Fruit fly (Drosophila melanogaster) whole organism, embryonic: ENCODE results near the gene mRpL51.

Experiments
- Awh ChIP-seq: fragments of 200-800 bp; sonication (Bioruptor generic); IDR thresholded peaks from 2 replicates; pipeline ENCODE4, ENCODE4 v1.3.6; 2022; ENCODE audit warnings: missing biosample characterization, missing genetic modification characterization
- Bdp1 ChIP-seq: fragments of 200-800 bp; sonication (Bioruptor generic); optimal IDR thresholded peaks from 3 replicates; lab custom pipeline; 2016; ENCODE audit warnings: missing biosample characterization, missing genetic modification characterization
- BtbVII ChIP-seq: fragments of 200-800 bp; sonication (Bioruptor generic); optimal IDR thresholded peaks from 3 replicates; lab custom pipeline; 2017; ENCODE audit warnings: missing biosample characterization, mild to moderate bottlenecking, missing genetic modification characterization
- CG13123 ChIP-seq: fragments of 200-800 bp; sonication (Bioruptor generic); optimal IDR thresholded peaks from 2 replicates; lab custom pipeline; 2016; ENCODE audit warnings: missing biosample characterization, missing genetic modification characterization
- CG14050 ChIP-seq: fragments of 200-800 bp; sonication (Bioruptor generic); IDR thresholded peaks from 3 replicates; pipeline ENCODE4 v1.3.6; 2022; ENCODE audit warnings: missing biosample characterization, missing genetic modification characterization
- CG15601 ChIP-seq: fragments of 200-800 bp; sonication (Bioruptor generic); optimal IDR thresholded peaks from 3 replicates; lab custom pipeline; 2019; ENCODE audit warnings: missing biosample characterization, mild to moderate bottlenecking, missing genetic modification characterization, moderate library complexity
- CG17802 ChIP-seq: fragments of 200-800 bp; sonication (Bioruptor generic); optimal IDR thresholded peaks from 2 replicates; lab custom pipeline; 2018; ENCODE audit warnings: missing biosample characterization, mild to moderate bottlenecking, missing genetic modification characterization, moderate library complexity
- CG2116 ChIP-seq: fragments of 200-800 bp; sonication (Bioruptor generic); optimal IDR thresholded peaks from 3 replicates; lab custom pipeline; 2018; ENCODE audit warnings: missing biosample characterization, mild to moderate bottlenecking, missing genetic modification characterization
- CG2199 ChIP-seq: fragments of 200-800 bp; sonication (Bioruptor generic); IDR thresholded peaks from 3 replicates; pipeline ENCODE4 v1.3.6; 2022; ENCODE audit warnings: missing biosample characterization, missing genetic modification characterization
- CG30020 ChIP-seq: fragments of 200-800 bp; optimal IDR thresholded peaks from 2 replicates; lab custom pipeline; 2019; ENCODE audit warnings: missing biosample characterization, mild to moderate bottlenecking, missing genetic modification characterization, moderate library complexity
- CG31441 ChIP-seq: fragments of 200-800 bp; sonication (Bioruptor generic); IDR thresholded peaks from 2 replicates; pipeline ENCODE4 v1.3.6; 2022; ENCODE audit warnings: missing biosample characterization, missing genetic modification characterization
- CG3407 ChIP-seq: fragments of 200-800 bp; sonication (Bioruptor generic); optimal IDR thresholded peaks from 2 replicates; lab custom pipeline; 2018; ENCODE audit warnings: missing biosample characterization, mild to moderate bottlenecking, missing genetic modification characterization
- CG3726 ChIP-seq: fragments of 200-800 bp; sonication (Bioruptor generic); IDR thresholded peaks from 3 replicates; pipeline ENCODE4, ENCODE4 v1.3.6; 2022; ENCODE audit warnings: missing biosample characterization, missing genetic modification characterization
- CG6654 ChIP-seq: fragments of 200-800 bp; sonication (Bioruptor generic); optimal IDR thresholded peaks from 2 replicates; lab custom pipeline; 2017; ENCODE audit warnings: missing biosample characterization, mild to moderate bottlenecking, missing genetic modification characterization
- CG8281 ChIP-seq: fragments of 200-800 bp; sonication (Bioruptor generic); optimal IDR thresholded peaks from 2 replicates; lab custom pipeline; 2018; ENCODE audit warnings: missing biosample characterization, mild to moderate bottlenecking, missing genetic modification characterization, moderate library complexity
- CrebB ChIP-seq: fragments of 200-800 bp; sonication (Bioruptor generic); optimal IDR thresholded peaks from 3 replicates; lab custom pipeline; 2018; ENCODE audit warnings: missing biosample characterization, mild to moderate bottlenecking, missing genetic modification characterization
- Doc2 ChIP-seq: fragments of 200-800 bp; sonication (Bioruptor generic); IDR thresholded peaks from 2 replicates; pipeline ENCODE4 v1.3.6; 2022; ENCODE audit warnings: missing biosample characterization, missing genetic modification characterization
- ERR ChIP-seq: fragments of 200-800 bp; sonication (Bioruptor generic); optimal IDR thresholded peaks from 2 replicates; lab custom pipeline; 2016; ENCODE audit warnings: missing biosample characterization, missing genetic modification characterization
- Gug ChIP-seq: fragments of 200-800 bp; sonication (Bioruptor generic); IDR thresholded peaks from 4 replicates; pipeline ENCODE4 v1.3.6; 2022; ENCODE audit warnings: missing biosample characterization, missing genetic modification characterization
- Hr39 ChIP-seq: fragments of >200 bp; optimal IDR thresholded peaks from 2 replicates; lab custom pipeline; 2017
- Myb ChIP-seq: fragments of 200-800 bp; sonication (Bioruptor generic); optimal IDR thresholded peaks from 2 replicates; lab custom pipeline; 2016; ENCODE audit warnings: missing biosample characterization, missing genetic modification characterization
- Optix ChIP-seq: fragments of 200-800 bp; sonication (Bioruptor generic); IDR thresholded peaks from 3 replicates; pipeline ENCODE4 v1.3.6; 2022; ENCODE audit warnings: missing biosample characterization, missing genetic modification characterization
- Poxn ChIP-seq: fragments of 200-800 bp; sonication (Bioruptor generic); IDR thresholded peaks from 2 replicates; pipeline ENCODE4 v1.3.6; 2022; ENCODE audit warnings: missing biosample characterization, missing genetic modification characterization
- Stat92E ChIP-seq, 3 experiments: fragments of >200 bp in 2 of 3; fragments of 200-800 bp in 1 of 3; sonication (Bioruptor generic) in 1 of 3; optimal IDR thresholded peaks; 2 replicates each; lab custom pipeline; 2017 to 2019; ENCODE audit warnings: missing biosample characterization in 3 of 3, missing genetic modification characterization in 3 of 3, mild to moderate bottlenecking in 1 of 3, moderate library complexity in 1 of 3
- TFAM ChIP-seq: fragments of 200-800 bp; sonication (Bioruptor generic); optimal IDR thresholded peaks from 2 replicates; lab custom pipeline; 2017; ENCODE audit warnings: missing biosample characterization, missing genetic modification characterization, inconsistent platforms
- al ChIP-seq: fragments of 200-800 bp; sonication (Bioruptor generic); IDR thresholded peaks from 2 replicates; pipeline ENCODE4 v1.3.6; 2022; ENCODE audit warnings: missing biosample characterization, missing genetic modification characterization
- ase ChIP-seq: fragments of 200-800 bp; sonication (Bioruptor generic); IDR thresholded peaks from 3 replicates; pipeline ENCODE4 v1.3.6; 2022; ENCODE audit warnings: missing biosample characterization, missing genetic modification characterization
- bcd ChIP-seq: fragments of 200-800 bp; sonication (Bioruptor generic); optimal IDR thresholded peaks from 2 replicates; lab custom pipeline; 2017; ENCODE audit warnings: missing biosample characterization, mild to moderate bottlenecking, missing genetic modification characterization
- bsh ChIP-seq, 2 experiments: fragments of 200-800 bp; sonication (Bioruptor generic); optimal IDR thresholded peaks; 2 replicates each; lab custom pipeline; 2017 to 2018; ENCODE audit warnings: mild to moderate bottlenecking in 2 of 2, missing biosample characterization in 2 of 2, missing genetic modification characterization in 2 of 2, moderate library complexity in 1 of 2
- cad ChIP-seq: fragments of >200 bp; optimal IDR thresholded peaks from 2 replicates; lab custom pipeline; 2017; ENCODE audit warnings: missing biosample characterization, missing genetic modification characterization
- dmrt99B ChIP-seq: fragments of 200-800 bp; sonication (Bioruptor generic); optimal IDR thresholded peaks from 2 replicates; lab custom pipeline; 2018; ENCODE audit warnings: missing biosample characterization, mild to moderate bottlenecking, missing genetic modification characterization, moderate library complexity
- en ChIP-seq: fragments of 200-800 bp; sonication (Bioruptor generic); optimal IDR thresholded peaks from 2 replicates; lab custom pipeline; 2016; ENCODE audit warnings: missing biosample characterization, missing genetic modification characterization
- ewg ChIP-seq: fragments of 200-800 bp; sonication (Bioruptor generic); optimal IDR thresholded peaks from 3 replicates; lab custom pipeline; 2017; ENCODE audit warnings: mild to moderate bottlenecking, missing biosample characterization, missing genetic modification reagents, missing genetic modification characterization
- exex ChIP-seq: fragments of 200-800 bp; sonication (Bioruptor generic); optimal IDR thresholded peaks from 4 replicates; lab custom pipeline; 2018; ENCODE audit warnings: missing biosample characterization, mild to moderate bottlenecking, missing genetic modification characterization, moderate library complexity
- fu2 ChIP-seq: fragments of 200-800 bp; sonication (Bioruptor generic); optimal IDR thresholded peaks from 2 replicates; lab custom pipeline; 2016; ENCODE audit warnings: missing biosample characterization, missing genetic modification characterization
- gcm ChIP-seq: fragments of 200-800 bp; sonication (Bioruptor generic); optimal IDR thresholded peaks from 2 replicates; lab custom pipeline; 2019; ENCODE audit warnings: missing biosample characterization, mild to moderate bottlenecking, missing genetic modification characterization, moderate library complexity
- gcm2 ChIP-seq: fragments of 200-800 bp; sonication (Bioruptor generic); optimal IDR thresholded peaks from 2 replicates; lab custom pipeline; 2016; ENCODE audit warnings: missing biosample characterization, missing genetic modification characterization
- gsb-n ChIP-seq: fragments of 200-800 bp; sonication (Bioruptor generic); optimal IDR thresholded peaks from 3 replicates; lab custom pipeline; 2018; ENCODE audit warnings: missing biosample characterization, mild to moderate bottlenecking, missing genetic modification characterization
- hbn ChIP-seq: fragments of 200-800 bp; sonication (Bioruptor generic); IDR thresholded peaks from 2 replicates; pipeline ENCODE4 v1.3.6; 2022; ENCODE audit warnings: missing biosample characterization, missing genetic modification characterization; ENCODE audit not compliant: partially characterized antibody
- ken ChIP-seq: fragments of 200-800 bp; sonication (Bioruptor generic); IDR thresholded peaks from 3 replicates; pipeline ENCODE4 v1.3.6; 2022; ENCODE audit warnings: missing biosample characterization, missing genetic modification characterization
- mam ChIP-seq: fragments of 200-800 bp; sonication (Bioruptor generic); optimal IDR thresholded peaks from 3 replicates; lab custom pipeline; 2016; ENCODE audit warnings: missing biosample characterization, missing genetic modification characterization
- onecut ChIP-seq: fragments of 200-800 bp; sonication (Bioruptor generic); IDR thresholded peaks from 2 replicates; pipeline ENCODE4 v1.3.6; 2022; ENCODE audit warnings: missing biosample characterization, missing genetic modification characterization
- sc ChIP-seq, 3 experiments: fragments of >200 bp in 2 of 3; fragments of 200-800 bp in 1 of 3; sonication (Bioruptor generic) in 1 of 3; optimal IDR thresholded peaks; 2 replicates in 2 of 3; 3 replicates in 1 of 3; lab custom pipeline; 2017; ENCODE audit warnings: mild to moderate bottlenecking in 1 of 3, missing biosample characterization in 1 of 3, missing genetic modification characterization in 1 of 3, missing genetic modification reagents in 1 of 3
- shn ChIP-seq: fragments of 200-800 bp; sonication (Bioruptor generic); optimal IDR thresholded peaks from 3 replicates; lab custom pipeline; 2016; ENCODE audit warnings: missing biosample characterization, missing genetic modification characterization
- sim ChIP-seq: fragments of 200-800 bp; sonication (Bioruptor generic); IDR thresholded peaks from 2 replicates; pipeline ENCODE4 v1.3.6; 2022; ENCODE audit warnings: missing biosample characterization, missing genetic modification characterization
- slbo ChIP-seq: fragments of 200-800 bp; sonication (Bioruptor generic); IDR thresholded peaks from 2 replicates; pipeline ENCODE4 v1.3.6; 2022; ENCODE audit warnings: missing biosample characterization, missing genetic modification characterization
- sr ChIP-seq: fragments of 200-800 bp; sonication (Bioruptor generic); IDR thresholded peaks from 3 replicates; pipeline ENCODE4 v1.3.6; 2022; ENCODE audit warnings: missing biosample characterization, missing genetic modification characterization
- tx ChIP-seq: fragments of 200-800 bp; sonication (Bioruptor generic); optimal IDR thresholded peaks from 2 replicates; lab custom pipeline; 2016; ENCODE audit warnings: missing biosample characterization, missing genetic modification characterization
- wdn ChIP-seq: fragments of 200-800 bp; sonication (Bioruptor generic); IDR thresholded peaks from 2 replicates; pipeline ENCODE4 v1.3.6; 2022; ENCODE audit warnings: missing biosample characterization, missing genetic modification characterization

mRpL51 gene

DNA sequence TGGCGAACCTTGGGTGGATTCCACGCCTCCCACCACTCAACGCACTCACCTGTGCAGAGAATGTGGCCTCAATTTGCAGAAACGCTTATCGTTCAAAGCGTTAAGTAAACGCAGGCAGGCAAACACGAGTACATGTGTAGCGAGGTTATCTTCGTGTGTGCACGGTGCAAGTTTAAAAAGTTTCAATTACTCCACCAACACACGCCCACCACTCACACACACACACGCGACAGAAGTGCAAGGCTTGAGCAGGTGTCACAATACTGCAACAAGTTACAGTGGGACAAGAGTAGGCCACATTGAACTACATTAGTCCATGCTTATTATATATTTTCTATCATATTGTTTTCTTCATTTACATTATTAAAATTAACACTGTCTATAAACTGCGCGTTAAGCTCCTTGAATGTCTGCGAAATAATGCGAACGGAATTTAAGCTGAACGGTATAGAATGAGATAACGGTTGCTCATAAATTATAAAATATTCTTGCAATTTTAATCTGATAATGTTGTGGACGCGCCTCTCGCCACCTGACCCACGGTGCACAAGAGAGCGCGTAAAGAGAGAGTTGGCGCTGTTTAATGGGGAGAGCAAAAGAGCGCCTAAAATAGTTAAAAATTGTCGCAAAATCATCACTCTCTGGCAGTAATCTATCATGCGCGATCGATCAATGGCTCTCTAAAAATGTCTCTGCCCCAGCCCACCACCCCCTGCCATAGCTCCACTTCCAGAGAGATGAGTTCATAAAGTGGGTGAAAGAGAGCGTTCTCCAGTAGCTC, 17.5 kb upstream of the mRpL51 start (continued):
- TF ChIP-seq sim (GFP tag; lab: Robert Waterston, UW): peak; percentile 89
- TF ChIP-seq CG30020 (tag; lab: Kevin White, UChicago): peak; percentile 70
- TF ChIP-seq CG3407: peak; percentile 93
- peak; percentile 85 for TF ChIP-seq slbo (GFP tag; lab: Robert Waterston, UW)
- TF ChIP-seq CG3726 (GFP tag; lab: Robert Waterston, UW): peak; percentile 94
- TF ChIP-seq Bdp1 (GFP tag; lab: Kevin White, UChicago): peak; percentile 80
- peak; percentile 93 for TF ChIP-seq ken
- TF ChIP-seq shn (GFP tag; lab: Kevin White, UChicago): peak; percentile 66
- TF ChIP-seq bsh (GFP tag; optimal IDR thresholded peaks at IDR 0.05; lab: Kevin White, UChicago): peak; percentile 96 to 98
- peak; percentile 65 for TF ChIP-seq CG2116
- peak; percentile 88 for TF ChIP-seq Gug (GFP tag; lab: Robert Waterston, UW)
- TF ChIP-seq CG13123 (GFP tag; lab: Kevin White, UChicago): peak; percentile 87
- no peak for TF ChIP-seq cad
- peak; percentile 89; the same call in 2 of the 3 replicates for TF ChIP-seq CG2199
- TF ChIP-seq en: peak; percentile 81
- no peak for TF ChIP-seq exex (tag; lab: Kevin White, UChicago)
- peak; percentile 94 for TF ChIP-seq Awh (GFP tag; lab: Robert Waterston, UW)
- peak; percentile 7 for TF ChIP-seq fu2
- TF ChIP-seq mam (GFP tag; lab: Kevin White, UChicago): peak; percentile 79
- TF ChIP-seq Myb (GFP tag; lab: Kevin White, UChicago): peak; percentile 28
- TF ChIP-seq ERR (GFP tag; lab: Kevin White, UChicago): peak; percentile 58
- no peak for TF ChIP-seq sc (optimal IDR thresholded peaks at IDR 0.05; lab: Kevin White, UChicago)
- TF ChIP-seq sc (GFP tag; optimal IDR thresholded peaks at IDR 0.05; lab: Kevin White, UChicago): peak; percentile 97
- TF ChIP-seq CG17802 (tag; lab: Kevin White, UChicago): peak; percentile 89
- peak; percentile 96 for TF ChIP-seq gsb-n
- no peak for TF ChIP-seq Poxn (GFP tag; lab: Robert Waterston, UW)
- TF ChIP-seq bcd (GFP tag; lab: Kevin White, UChicago): peak; percentile 94
- TF ChIP-seq onecut: peak; percentile 92
- TF ChIP-seq al (GFP tag; lab: Robert Waterston, UW): peak; percentile 65
- peak; percentile 88 for TF ChIP-seq BtbVII
- TF ChIP-seq gcm2 (GFP tag; lab: Kevin White, UChicago): peak; percentile 66
- peak in 1 of 3 experiments; percentile 90 for TF ChIP-seq Stat92E (GFP tag; optimal IDR thresholded peaks at IDR 0.05; lab: Kevin White, UChicago)
- peak; percentile 82 for TF ChIP-seq CG31441
- TF ChIP-seq CG14050 (GFP tag; lab: Robert Waterston, UW): peak; percentile 95
- peak; percentile 97 for TF ChIP-seq gcm
- TF ChIP-seq TFAM (GFP tag; lab: Kevin White, UChicago): peak; percentile 81
- TF ChIP-seq CG6654: peak; percentile 89
- peak; percentile 97 for TF ChIP-seq Optix (GFP tag; lab: Robert Waterston, UW)
- peak; percentile 95 for TF ChIP-seq ewg (GFP tag; lab: Kevin White, UChicago)
- peak; percentile 92 for TF ChIP-seq CrebB (tag; lab: Kevin White, UChicago)
- peak; percentile 87 for TF ChIP-seq CG8281 (tag; lab: Kevin White, UChicago)
- peak; percentile 70; the same call in 2 of the 3 replicates for TF ChIP-seq sr (GFP tag; lab: Robert Waterston, UW)
- peak; percentile 94 for TF ChIP-seq ase (GFP tag; lab: Robert Waterston, UW)
- TF ChIP-seq Hr39 (lab: Kevin White, UChicago): no peak
- peak; percentile 76 for TF ChIP-seq Doc2 (GFP tag; lab: Robert Waterston, UW)
- no peak; the same call in 1 of the 2 replicates for TF ChIP-seq wdn (GFP tag; lab: Robert Waterston, UW)
- peak; percentile 43 for TF ChIP-seq hbn (GFP tag; lab: Robert Waterston, UW)
- TF ChIP-seq dmrt99B (tag; lab: Kevin White, UChicago): peak; percentile 99
- peak; percentile 74 for TF ChIP-seq tx (GFP tag; lab: Kevin White, UChicago)
- peak; percentile 96 for TF ChIP-seq CG15601
